Fruit fly (Drosophila melanogaster): Measurements from ENCODE around the gene CG34034.
A peak's percentile ranks its signal among the peaks of the same experiment; 100 is the strongest.

CG34034 gene

DNA sequence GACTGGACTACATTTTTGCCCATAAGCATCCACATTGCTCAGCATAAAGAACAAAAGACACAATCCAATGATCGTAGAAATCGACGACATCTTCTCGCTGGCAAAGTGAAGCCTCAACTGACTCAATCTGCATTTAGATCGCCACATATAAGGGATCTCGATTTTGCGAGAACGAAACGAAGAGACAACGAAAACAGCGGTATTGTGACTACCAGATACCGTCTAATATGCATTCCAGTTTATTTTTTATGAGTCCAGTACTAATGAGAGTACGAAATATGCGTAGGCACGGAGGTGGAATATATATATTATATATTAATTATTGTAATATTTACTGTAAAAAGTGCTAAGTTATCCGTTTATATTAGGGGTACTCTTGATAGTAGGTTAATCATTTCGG, at the start of gene CG34034:
Gene CG34034 (minus strand): TSS at position 101 of the 400 bp plus-strand sequence.
- no peak for TF ChIP-seq noc (tag; optimal IDR thresholded peaks at IDR 0.05)

DNA sequence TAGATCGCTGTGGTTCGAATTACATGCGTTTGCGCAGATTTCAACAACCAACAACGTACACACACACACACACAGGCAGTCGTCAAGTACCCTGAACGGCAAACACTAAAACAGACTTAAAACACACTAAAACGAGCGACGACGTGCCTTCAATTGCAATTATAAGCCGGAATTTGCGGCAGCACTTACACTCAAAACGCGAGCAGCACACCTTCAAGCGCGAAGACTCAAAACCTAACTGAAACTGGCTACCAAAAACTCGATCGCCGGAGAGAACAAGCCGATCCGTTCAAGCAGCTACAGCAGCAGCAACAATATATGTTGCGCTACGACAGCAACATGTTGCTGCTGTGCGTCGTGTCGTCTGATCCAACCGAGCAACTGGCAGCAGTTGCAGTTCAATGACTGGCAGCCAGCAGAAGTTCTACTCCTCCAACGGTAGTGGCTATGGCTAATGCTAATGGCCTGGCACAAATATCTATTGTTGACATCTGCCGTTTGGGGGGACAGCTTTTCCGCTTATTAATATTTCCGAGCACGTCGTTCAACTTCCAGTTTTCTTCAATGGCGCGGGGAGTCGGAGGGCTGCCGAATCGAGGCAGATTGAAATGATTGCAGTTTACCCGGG, 43.5 kb upstream of the CG34034 start, which contains the start of gene tsl:
Gene tsl (minus strand): TSS at position 242 of the 628 bp plus-strand sequence.
- no peak for TF ChIP-seq noc (tag; optimal IDR thresholded peaks at IDR 0.05)

dm6 chr3R:21781448-21781847, 42.5 kb upstream of the CG34034 start:
- peak; percentile 68 for TF ChIP-seq noc (tag; optimal IDR thresholded peaks at IDR 0.05)

DNA sequence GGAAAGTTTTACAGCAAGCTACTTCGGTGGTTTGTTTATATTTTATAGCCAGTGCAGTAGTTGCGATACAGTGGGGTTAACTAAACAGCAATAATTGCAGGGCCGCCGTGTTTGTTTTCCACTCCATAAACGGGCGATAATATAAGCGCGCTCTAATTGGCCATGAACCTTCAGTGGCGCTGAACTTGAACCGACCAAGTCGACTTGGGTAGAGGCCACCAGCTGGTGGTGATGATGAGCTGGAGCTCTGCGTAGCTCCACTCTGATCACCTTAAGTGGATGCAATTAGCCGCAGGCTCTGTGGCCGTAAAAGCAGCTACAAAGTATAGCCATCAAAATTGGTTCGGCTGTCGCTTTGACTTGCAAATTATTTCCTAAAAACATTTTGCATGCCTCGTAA, 41.2 kb upstream of the CG34034 start:
- no peak for TF ChIP-seq noc (tag; optimal IDR thresholded peaks at IDR 0.05)

dm6 chr3R:21777660-21778059, 38.8 kb upstream of the CG34034 start, which contains the start of gene Polr1H:
Gene Polr1H, minus strand, starts transcription at chr3R:21777847.
- no peak for TF ChIP-seq noc (tag; optimal IDR thresholded peaks at IDR 0.05)

DNA sequence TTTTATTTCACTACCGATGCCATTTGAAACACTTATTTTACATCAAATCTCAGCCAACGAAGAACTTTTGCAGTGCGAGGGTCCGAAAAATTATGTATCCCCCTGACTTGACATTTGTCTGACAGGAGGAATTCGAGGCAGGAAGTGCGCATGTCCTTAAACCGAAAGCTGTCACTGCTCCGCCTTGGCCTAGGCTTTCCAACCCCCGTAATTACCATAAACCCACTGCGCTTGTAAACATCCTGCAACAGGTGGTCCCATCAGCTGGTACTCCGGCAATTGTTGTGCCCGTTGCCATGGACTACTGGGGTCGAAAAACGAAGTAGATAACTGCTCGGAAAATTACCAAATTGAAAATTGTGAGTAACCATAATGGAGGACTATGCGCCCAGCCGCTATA, 36.9 kb upstream of the CG34034 start, which contains the start of the genes GABA-B-R2 and CG6800:
Gene GABA-B-R2 (minus strand): TSS at position 75 of the 400 bp plus-strand sequence.
Gene CG6800 (plus strand): TSS at position 373 of the 400 bp plus-strand sequence.
- no peak for TF ChIP-seq noc (tag; optimal IDR thresholded peaks at IDR 0.05)

dm6 chr3R:21769218-21769617, 30.3 kb upstream of the CG34034 start, which contains the start of gene Burs:
Gene Burs, plus strand, starts transcription at chr3R:21769518.
- TF ChIP-seq noc (tag; optimal IDR thresholded peaks at IDR 0.05): no peak

DNA sequence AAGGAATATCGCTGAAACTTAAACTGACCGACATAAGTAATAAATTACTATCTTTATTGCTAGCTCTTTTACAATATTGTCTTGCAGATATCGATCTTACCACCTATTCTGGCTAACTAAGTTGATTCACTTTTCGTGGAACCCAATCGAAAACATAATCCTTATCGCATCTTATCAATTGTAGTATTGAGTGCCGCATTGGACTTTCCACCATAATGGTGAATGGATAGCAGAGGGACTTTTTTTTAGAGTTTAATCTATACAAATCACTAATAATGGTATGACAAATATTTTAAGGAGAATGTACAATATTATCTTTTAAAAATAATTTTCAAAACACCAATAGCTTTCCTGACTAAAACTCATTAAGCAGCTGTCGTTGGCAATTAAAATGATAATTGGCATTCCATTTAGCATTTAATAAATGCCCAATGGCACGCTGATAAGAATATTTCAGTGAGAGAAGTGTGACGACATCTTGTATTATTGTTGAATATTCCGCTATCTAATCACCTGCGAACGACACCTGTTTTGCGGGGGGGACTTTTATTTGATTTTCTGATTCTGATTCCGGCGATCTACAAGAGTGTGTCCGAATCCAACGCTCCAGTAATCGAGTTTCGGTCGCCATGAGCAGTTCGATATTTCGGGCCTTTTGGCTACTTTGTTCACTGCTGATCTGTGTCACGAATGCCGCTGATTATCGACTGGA, 19.4 kb upstream of the CG34034 start, which contains the start of gene CG42335:
Gene CG42335 (plus strand): TSS at position 620 of the 712 bp plus-strand sequence.
- peak; percentile 45 for TF ChIP-seq noc (tag; optimal IDR thresholded peaks at IDR 0.05)

dm6 chr3R:21757550-21757949, 18.6 kb upstream of the CG34034 start:
- peak; percentile 20 for TF ChIP-seq noc (tag; optimal IDR thresholded peaks at IDR 0.05)

- peak; percentile 37 for TF ChIP-seq noc (tag; optimal IDR thresholded peaks at IDR 0.05)
Measured at dm6 chr3R:21753974-21754373, 15.1 kb upstream of the CG34034 start, which contains the start of gene CG31198. Gene CG31198, plus strand, starts transcription at chr3R:21754324.

DNA sequence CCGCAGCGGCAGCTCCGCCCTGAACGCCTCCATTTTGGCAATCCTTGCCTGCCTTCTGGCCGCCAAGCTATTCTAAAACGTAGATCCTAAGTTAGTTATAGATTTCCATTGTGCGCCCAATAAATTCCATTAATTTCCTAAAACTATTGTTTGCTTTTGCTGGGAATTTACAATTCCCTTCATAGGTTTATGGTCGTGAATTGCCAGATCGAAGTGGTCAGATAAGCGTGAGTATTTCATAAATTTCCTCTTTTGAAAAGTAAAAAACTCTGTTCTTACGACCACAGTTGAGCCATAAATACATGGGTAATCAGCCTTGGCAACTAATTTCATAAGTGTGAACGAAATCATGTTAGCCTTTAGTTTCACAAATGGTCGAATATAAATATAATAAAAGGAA, 14.2 kb upstream of the CG34034 start:
- TF ChIP-seq noc (tag; optimal IDR thresholded peaks at IDR 0.05): peak; percentile 86

DNA sequence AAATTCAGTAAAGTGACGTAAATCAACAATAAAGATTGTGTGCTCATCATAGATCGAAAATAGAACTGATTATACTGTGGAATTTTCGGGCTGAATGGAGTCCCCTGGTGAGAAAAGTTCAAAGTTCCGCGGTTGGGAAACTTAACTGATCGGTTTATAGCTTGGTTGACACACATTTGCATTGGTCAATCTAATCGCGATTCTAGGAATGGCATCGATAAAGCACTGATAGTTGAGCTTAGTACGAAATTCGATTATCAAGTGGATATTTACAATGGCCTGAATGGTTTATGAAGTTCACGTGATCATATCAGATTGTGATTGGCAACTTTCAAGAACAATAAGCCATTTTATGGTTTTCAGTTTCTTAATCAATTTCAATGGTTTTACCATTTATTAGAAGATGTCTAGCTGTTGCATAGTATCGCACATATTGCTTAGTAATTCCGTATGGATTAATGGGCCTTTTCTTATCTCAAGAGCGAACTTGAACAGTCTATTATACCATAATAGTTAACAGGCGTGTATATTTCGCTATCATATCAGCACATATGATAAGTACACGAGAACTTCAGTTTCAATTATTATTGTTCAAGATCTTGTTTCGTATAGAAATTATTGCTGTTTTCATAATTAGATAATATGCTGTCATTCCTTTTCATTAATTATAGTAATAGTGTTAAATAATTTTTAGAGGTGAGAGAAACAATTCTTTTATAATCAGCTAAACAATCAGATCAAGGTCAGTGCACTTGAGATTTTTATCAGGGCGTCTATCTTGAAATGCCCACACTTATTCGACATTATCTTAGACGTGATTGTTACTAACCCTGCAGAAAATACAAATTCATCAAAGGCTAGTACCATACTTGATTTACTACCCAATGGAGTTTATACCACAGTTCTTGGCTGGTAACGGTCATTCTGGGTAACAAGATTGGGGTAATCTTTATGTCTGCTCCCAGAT, 10.3 kb upstream of the CG34034 start, which contains the start of gene CG31233:
Gene CG31233 (plus strand): TSS at position 900 of the 967 bp plus-strand sequence.
- peak; percentile 54 for TF ChIP-seq noc (tag; optimal IDR thresholded peaks at IDR 0.05)

DNA sequence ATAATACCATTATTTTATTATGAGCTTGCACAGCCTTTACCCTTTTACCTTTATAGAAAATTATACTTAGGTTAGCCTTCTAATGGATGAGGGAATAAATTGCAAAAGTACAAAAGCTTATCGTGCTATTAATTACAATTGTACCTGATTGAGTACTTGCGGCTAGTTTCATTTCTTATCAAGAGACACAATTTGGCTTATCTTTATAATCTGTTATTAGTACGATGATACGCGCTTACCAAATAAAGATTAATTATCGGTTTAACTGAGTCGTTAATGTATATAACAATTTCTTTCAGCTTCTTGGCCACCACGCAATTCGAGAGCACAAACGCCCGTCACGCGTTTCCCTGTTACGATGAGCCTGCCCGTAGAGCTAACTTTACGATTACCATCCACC, 7.0 kb upstream of the CG34034 start:
- TF ChIP-seq noc (tag; optimal IDR thresholded peaks at IDR 0.05): no peak

DNA sequence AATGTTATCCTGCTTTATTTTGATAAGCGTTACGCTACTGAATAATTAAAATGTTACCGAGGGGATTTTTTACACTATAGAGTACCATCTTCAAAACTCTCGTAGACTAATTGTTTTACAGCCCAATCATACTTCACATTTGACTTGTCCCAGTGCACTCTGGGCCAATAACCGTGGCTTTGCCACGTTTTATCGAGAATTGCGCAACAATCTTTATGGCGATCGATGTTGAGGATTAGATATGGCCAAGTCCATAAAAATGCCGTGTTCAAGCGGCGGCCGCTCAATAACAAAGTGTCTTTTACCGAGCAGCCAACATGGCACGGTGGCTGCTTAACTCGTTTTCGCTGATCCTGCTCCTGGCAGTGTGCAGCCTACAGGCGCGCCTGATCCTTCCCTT, 6.1 kb upstream of the CG34034 start, which contains the start of gene CG31343:
Gene CG31343 (plus strand): TSS at position 279 of the 400 bp plus-strand sequence.
- no peak for TF ChIP-seq noc (tag; optimal IDR thresholded peaks at IDR 0.05)

DNA sequence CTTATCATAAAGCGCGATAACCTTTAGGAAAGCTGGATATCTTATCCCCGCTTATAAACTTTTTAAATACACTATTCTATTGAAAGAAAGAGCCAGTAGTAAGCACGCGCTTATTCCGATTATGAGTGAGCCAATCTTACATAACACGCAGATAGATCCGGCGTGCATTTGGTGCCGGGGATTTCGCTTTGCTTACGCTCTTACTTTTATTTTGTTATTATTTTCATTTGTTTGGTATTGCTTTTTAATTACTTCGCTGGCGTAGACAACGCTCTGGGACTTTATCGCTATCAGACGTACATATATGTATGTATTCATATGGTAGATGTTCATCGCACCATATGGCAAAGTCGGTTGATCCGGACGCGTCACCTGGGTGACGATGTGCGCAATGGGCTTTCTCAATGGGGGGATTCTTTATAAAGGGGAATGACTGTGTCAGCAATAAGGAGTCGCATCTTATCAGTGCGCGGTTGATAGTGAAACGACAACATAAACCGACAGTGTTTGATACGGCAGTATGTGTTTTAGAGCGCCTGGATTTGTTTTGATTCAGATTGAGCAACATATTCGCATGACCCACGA, 1.9 kb upstream of the CG34034 start:
- TF ChIP-seq noc (tag; optimal IDR thresholded peaks at IDR 0.05): peak; percentile 37

Measured in whole organism, larva.